Worm (Caenorhabditis elegans): ENCODE data around the gene Y75B12B.10.
"Not testable (repeated sequence)": the region's sequence is repeated elsewhere in the genome, so short reads cannot be mapped to it uniquely, and the experiment has no call there.

DNA sequence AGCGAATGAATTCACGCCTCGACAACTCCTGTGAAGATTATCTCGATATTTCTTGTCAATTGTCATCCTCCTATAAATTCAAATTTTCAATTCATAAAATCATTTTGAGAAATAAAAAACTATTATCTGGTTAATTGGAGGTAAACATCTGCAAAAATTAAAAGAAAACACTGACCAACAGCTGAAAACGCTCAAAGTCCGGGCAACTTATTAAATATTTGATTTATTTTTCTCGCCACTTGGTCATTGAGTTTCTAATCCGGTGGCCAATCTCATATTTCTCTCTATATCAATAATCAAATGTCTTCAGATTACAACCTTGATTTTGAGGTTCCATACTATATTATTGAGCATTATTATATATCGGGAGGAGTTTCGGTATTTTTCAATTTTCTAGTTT lies 12.0 kb downstream of the Y75B12B.10 start, which contains the start of gene sri-24:
- not testable (repeated sequence) for TF ChIP-seq ama-1 (optimal IDR thresholded peaks at IDR 0.05); ama-1 (GFP tag; optimal IDR thresholded peaks at IDR 0.05); lin-35 (GFP tag; optimal IDR thresholded peaks at IDR 0.05); egl-18 (GFP tag; IDR thresholded peaks at IDR 0.05); cebp-2 (GFP tag; IDR thresholded peaks at IDR 0.05); ceh-100 (GFP tag; IDR thresholded peaks at IDR 0.05); pbrm-1 (GFP tag; IDR thresholded peaks at IDR 0.05); F52B5.7 (tag; optimal IDR thresholded peaks at IDR 0.05); nfya-2 (GFP tag; IDR thresholded peaks at IDR 0.05); him-1 (tag; optimal IDR thresholded peaks at IDR 0.05); F49E8.2 (tag; optimal IDR thresholded peaks at IDR 0.05; ENCODE audit: insufficient read depth)

All from whole organism, young adult.